Fruit fly (Drosophila melanogaster): ENCODE measurements around the gene CG10588.

dm6 chr3L:20942076-20942475 lies 14.7 kb upstream of the CG10588 start:
- TF ChIP-seq dsf (GFP tag; optimal IDR thresholded peaks at IDR 0.05; ENCODE audit: borderline replicate concordance) (no peak), dl (GFP tag; optimal IDR thresholded peaks at IDR 0.05; ENCODE audit: insufficient read depth in 1 of 2, partially characterized antibody in 2 of 2) (no peak), pan (optimal IDR thresholded peaks at IDR 0.05) (no peak), Jra (GFP tag; optimal IDR thresholded peaks at IDR 0.05) (no peak), N (GFP tag; optimal IDR thresholded peaks at IDR 0.05) (no peak), brk (GFP tag; optimal IDR thresholded peaks at IDR 0.05) (no peak), OdsH (GFP tag; optimal IDR thresholded peaks at IDR 0.05) (no peak), GATAd (GFP tag; optimal IDR thresholded peaks at IDR 0.05) (no peak), Vsx2 (GFP tag; optimal IDR thresholded peaks at IDR 0.05; ENCODE audit: partially characterized antibody) (no peak), jim (GFP tag; optimal IDR thresholded peaks at IDR 0.05) (no peak), sage (GFP tag; optimal IDR thresholded peaks at IDR 0.05) (no peak), h (GFP tag; optimal IDR thresholded peaks at IDR 0.05) (no peak)

Measured in whole organism, wandering third instar larva.